Worm (Caenorhabditis elegans) whole organism, L2 larva: ENCODE results near the gene srlf-32.

Source experiments
- ZK546.5 ChIP-seq: sonication (generic microtip); optimal IDR thresholded peaks from 2 replicates; lab custom pipeline; 2017; ENCODE audit warnings: missing biosample characterization, missing genetic modification characterization
- blmp-1 ChIP-seq: sonication (generic microtip); optimal IDR thresholded peaks from 2 replicates; lab custom pipeline; 2017; ENCODE audit warnings: missing genetic modification characterization, mild to moderate bottlenecking, missing compliant biosample characterization, antibody characterized with exemption, moderate library complexity; ENCODE audit not compliant: insufficient read depth
- ceh-16 ChIP-seq: fragments of 150-350 bp; optimal IDR thresholded peaks from 2 replicates; lab custom pipeline; 2014; ENCODE audit warnings: missing biosample characterization, missing genetic modification characterization
- ceh-82 ChIP-seq: fragments of 150-350 bp; optimal IDR thresholded peaks from 2 replicates; lab custom pipeline; 2014; ENCODE audit warnings: missing biosample characterization, missing genetic modification characterization
- dmd-4 ChIP-seq: sonication (generic microtip); optimal IDR thresholded peaks from 2 replicates; lab custom pipeline; 2017; ENCODE audit warnings: missing biosample characterization, missing genetic modification characterization
- elt-1 ChIP-seq: fragments of 150-350 bp; optimal IDR thresholded peaks from 2 replicates; lab custom pipeline; 2014; ENCODE audit warnings: missing biosample characterization, missing genetic modification characterization
- fos-1 ChIP-seq: fragments of 150-350 bp; optimal IDR thresholded peaks from 2 replicates; lab custom pipeline; 2014; ENCODE audit warnings: missing biosample characterization, missing genetic modification characterization
- gmeb-1 ChIP-seq: fragments of 150-350 bp; optimal IDR thresholded peaks from 2 replicates; lab custom pipeline; 2014; ENCODE audit warnings: missing biosample characterization, missing genetic modification characterization
- mab-5 ChIP-seq: fragments of 150-350 bp; optimal IDR thresholded peaks from 2 replicates; lab custom pipeline; 2014; ENCODE audit warnings: missing biosample characterization, missing genetic modification characterization
- mbf-1 ChIP-seq: sonication (generic microtip); optimal IDR thresholded peaks from 2 replicates; lab custom pipeline; 2017; ENCODE audit warnings: missing biosample characterization, missing genetic modification characterization
- nhr-11 ChIP-seq: fragments of 150-350 bp; optimal IDR thresholded peaks from 2 replicates; lab custom pipeline; 2014; ENCODE audit warnings: missing biosample characterization, missing genetic modification characterization
- nhr-12 ChIP-seq: fragments of 150-350 bp; optimal IDR thresholded peaks from 2 replicates; lab custom pipeline; 2014; ENCODE audit warnings: missing biosample characterization, missing genetic modification characterization
- nhr-129 ChIP-seq: fragments of 150-350 bp; optimal IDR thresholded peaks from 2 replicates; lab custom pipeline; 2014; ENCODE audit warnings: missing biosample characterization, missing genetic modification characterization
- nhr-21 ChIP-seq: fragments of 150-350 bp; optimal IDR thresholded peaks from 2 replicates; lab custom pipeline; 2014; ENCODE audit warnings: missing biosample characterization, missing genetic modification characterization
- nhr-23 ChIP-seq: fragments of 150-350 bp; optimal IDR thresholded peaks from 2 replicates; lab custom pipeline; 2014; ENCODE audit warnings: missing biosample characterization, missing genetic modification reagents, missing genetic modification characterization
- nhr-237 ChIP-seq: fragments of 150-350 bp; optimal IDR thresholded peaks from 2 replicates; lab custom pipeline; 2014; ENCODE audit warnings: missing biosample characterization, missing genetic modification characterization
- nhr-25 ChIP-seq: fragments of 150-350 bp; sonication (generic microtip); optimal IDR thresholded peaks from 3 replicates; lab custom pipeline; 2014; ENCODE audit warnings: missing biosample characterization, missing genetic modification characterization
- nhr-6 ChIP-seq: fragments of 150-350 bp; optimal IDR thresholded peaks from 2 replicates; lab custom pipeline; 2014; ENCODE audit warnings: missing biosample characterization, missing genetic modification characterization
- nhr-77 ChIP-seq: fragments of 150-350 bp; optimal IDR thresholded peaks from 2 replicates; lab custom pipeline; 2014; ENCODE audit warnings: missing biosample characterization, missing genetic modification characterization
- sma-9 ChIP-seq, 2 experiments: fragments of 150-350 bp in 1 of 2; sonication (generic microtip) in 1 of 2; optimal IDR thresholded peaks; 2 replicates each; lab custom pipeline; 2014 to 2016; ENCODE audit warnings: missing genetic modification characterization in 2 of 2, mild to moderate bottlenecking in 1 of 2, missing biosample characterization in 1 of 2, missing compliant biosample characterization in 1 of 2, missing genetic modification reagents in 1 of 2, moderate library complexity in 1 of 2
- unc-39 ChIP-seq: fragments of 150-350 bp; optimal IDR thresholded peaks from 2 replicates; lab custom pipeline; 2014; ENCODE audit warnings: missing biosample characterization, missing genetic modification characterization
- unc-62 ChIP-seq: fragments of 150-350 bp; optimal IDR thresholded peaks from 2 replicates; lab custom pipeline; 2014; ENCODE audit warnings: missing biosample characterization, missing genetic modification reagents, missing genetic modification characterization
- zag-1 ChIP-seq: fragments of 150-350 bp; optimal IDR thresholded peaks from 2 replicates; lab custom pipeline; 2014; ENCODE audit warnings: missing biosample characterization, missing genetic modification characterization
- ztf-11 ChIP-seq: sonication (generic microtip); optimal IDR thresholded peaks from 2 replicates; lab custom pipeline; 2017; ENCODE audit warnings: missing biosample characterization, missing genetic modification characterization
- ztf-4 ChIP-seq: fragments of 150-350 bp; optimal IDR thresholded peaks from 2 replicates; lab custom pipeline; 2014; ENCODE audit warnings: missing biosample characterization, missing genetic modification characterization

The srlf-32 gene

ce11 chrIV:11961485-11962255, 35.8 kb downstream of the srlf-32 start, which contains the start of gene ZK829.7 (continued):
- TF ChIP-seq elt-1 (no peak), nhr-6 (tag; lab: Kevin White, UChicago) (peak; percentile 75), ceh-16 (tag; lab: Kevin White, UChicago) (no peak), sma-9 (GFP tag; optimal IDR thresholded peaks at IDR 0.05; lab: Kevin White, UChicago) (peak; percentile 93), sma-9 (tag; optimal IDR thresholded peaks at IDR 0.05; lab: Kevin White, UChicago) (no peak), nhr-77 (tag; lab: Kevin White, UChicago) (peak; percentile 20), blmp-1 (tag; lab: Kevin White, UChicago) (peak; percentile 13), unc-39 (tag; lab: Kevin White, UChicago) (no peak)

ce11 chrIV:11965327-11965726, 39.5 kb downstream of the srlf-32 start, which contains the start of gene srj-1:
Gene srj-1, minus strand, starts transcription at chrIV:11965427.
- no peak for TF ChIP-seq nhr-23 (tag; lab: Kevin White, UChicago)
- TF ChIP-seq gmeb-1 (tag; lab: Kevin White, UChicago): no peak
- no peak for TF ChIP-seq mbf-1
- no peak for TF ChIP-seq nhr-25 (tag; lab: Kevin White, UChicago)
- no peak for TF ChIP-seq ZK546.5 (tag; lab: Kevin White, UChicago)

DNA sequence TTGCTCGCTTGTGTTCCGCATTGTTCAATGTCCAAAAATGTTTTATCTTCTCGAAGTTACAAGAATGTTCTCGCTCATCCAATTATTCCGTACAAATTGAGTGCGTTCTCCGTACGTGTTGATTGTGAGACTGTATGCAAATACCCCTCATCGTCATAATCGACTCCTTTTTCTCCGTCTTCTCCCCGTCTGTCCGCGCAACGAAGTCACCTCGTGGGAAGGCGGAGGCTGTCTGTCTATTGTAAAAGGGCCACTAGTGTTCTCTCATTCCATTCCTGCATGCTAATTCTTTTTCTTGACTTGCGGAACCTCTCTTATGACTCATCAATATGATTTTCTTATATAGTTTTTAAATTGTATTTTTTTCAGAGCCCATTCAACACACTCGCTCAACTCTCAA, 44.3 kb downstream of the srlf-32 start, which contains the start of gene ZK829.9:
Gene ZK829.9 (plus strand): TSS at position 364 of the 400 bp plus-strand sequence.
- TF ChIP-seq zag-1 (tag; lab: Kevin White, UChicago) (no peak), nhr-237 (tag; lab: Kevin White, UChicago) (no peak), ceh-82 (tag; lab: Kevin White, UChicago) (no peak), ztf-4 (no peak), nhr-77 (tag; lab: Kevin White, UChicago) (no peak), dmd-4 (tag; lab: Kevin White, UChicago) (no peak), nhr-12 (tag; lab: Kevin White, UChicago) (no peak), ztf-11 (tag; lab: Kevin White, UChicago) (no peak), elt-1 (no peak), nhr-129 (tag; lab: Kevin White, UChicago) (no peak), unc-62 (GFP tag; lab: Kevin White, UChicago) (no peak), mab-5 (no peak), fos-1 (tag; lab: Kevin White, UChicago) (no peak), nhr-21 (tag; lab: Kevin White, UChicago) (no peak), nhr-11 (tag; lab: Kevin White, UChicago) (no peak)
